Worm (Caenorhabditis elegans): ENCODE data around the gene vit-3.

- no peak for TF ChIP-seq unc-62 (GFP tag; optimal IDR thresholded peaks at IDR 0.05)
- TF ChIP-seq ztf-6 (GFP tag; IDR thresholded peaks at IDR 0.05): no peak
- no peak for TF ChIP-seq snpc-4 (GFP tag; optimal IDR thresholded peaks at IDR 0.05)
- no peak for TF ChIP-seq snpc-4 (tag; optimal IDR thresholded peaks at IDR 0.05)
- TF ChIP-seq rec-8 (tag; optimal IDR thresholded peaks at IDR 0.05): no peak
Measured at ce11 chrX:3618842-3619241, 46.5 kb upstream of the vit-3 start.

Measured in whole organism, young adult.